Fruit fly (Drosophila melanogaster): ENCODE data around the gene CG7394.

CG7394 gene

DNA sequence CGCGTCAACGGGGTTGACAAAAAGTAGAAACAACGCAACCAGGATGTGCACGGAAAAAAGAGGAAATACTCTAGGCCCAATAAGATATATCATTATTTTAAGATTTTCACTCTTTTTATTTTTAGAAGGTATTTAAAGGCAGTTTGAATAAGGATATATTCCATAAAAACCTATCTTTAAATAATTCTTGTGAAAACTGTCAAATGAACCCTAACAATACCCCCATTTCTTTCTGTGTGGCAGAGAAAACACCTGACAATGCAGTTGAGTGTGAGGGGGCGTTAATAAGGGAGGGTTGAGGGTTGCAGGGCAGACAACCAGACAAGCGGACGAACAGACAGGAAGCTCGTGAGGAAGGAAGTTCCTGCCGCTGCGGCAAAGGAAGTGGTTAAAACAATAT is 9.8 kb upstream of the CG7394 start (continued):
- TF ChIP-seq pan (optimal IDR thresholded peaks at IDR 0.05): no peak
- peak in 1 of 2 experiments; percentile 25 for TF ChIP-seq pan (GFP tag; optimal IDR thresholded peaks at IDR 0.05 in 1 of 2, IDR thresholded peaks at IDR 0.05 in 1 of 2)
- no peak for TF ChIP-seq sim (GFP tag; IDR thresholded peaks at IDR 0.05)
- TF ChIP-seq Side (GFP tag; optimal IDR thresholded peaks at IDR 0.05): no peak
- no peak for TF ChIP-seq mld (GFP tag; IDR thresholded peaks at IDR 0.05; ENCODE audit: partially characterized antibody)
- no peak for TF ChIP-seq CG12942 (GFP tag; optimal IDR thresholded peaks at IDR 0.05)
- TF ChIP-seq unpg (GFP tag; optimal IDR thresholded peaks at IDR 0.05): peak; percentile 60
- 0 out of 4 replicates have a peak, but pooled peaks have one; percentile 4 for TF ChIP-seq Gug (GFP tag; IDR thresholded peaks at IDR 0.05)
- TF ChIP-seq ranshi (GFP tag; IDR thresholded peaks at IDR 0.05): 0 out of 2 replicates have a peak, but pooled peaks have one; percentile 24
- no peak for TF ChIP-seq Trl (optimal IDR thresholded peaks at IDR 0.05)
- TF ChIP-seq Trl (GFP tag; optimal IDR thresholded peaks at IDR 0.05): no peak
- TF ChIP-seq CrebB (tag; optimal IDR thresholded peaks at IDR 0.05): no peak
- TF ChIP-seq CG12236 (GFP tag; optimal IDR thresholded peaks at IDR 0.05): no peak
- TF ChIP-seq C15 (GFP tag; IDR thresholded peaks at IDR 0.05): no peak
- TF ChIP-seq CG2199 (GFP tag; IDR thresholded peaks at IDR 0.05): no peak
- TF ChIP-seq CG17361 (GFP tag; IDR thresholded peaks at IDR 0.05): peak; percentile 51; the same call in 1 of the 3 replicates
- no peak for TF ChIP-seq ro (GFP tag; IDR thresholded peaks at IDR 0.05)
- peak; percentile 40 for TF ChIP-seq grau (tag; optimal IDR thresholded peaks at IDR 0.05)
- no peak for TF ChIP-seq zen2 (GFP tag; IDR thresholded peaks at IDR 0.05; ENCODE audit: partially characterized antibody)
- no peak for TF ChIP-seq bab2 (GFP tag; optimal IDR thresholded peaks at IDR 0.05)
- no peak for TF ChIP-seq sens-2 (GFP tag; IDR thresholded peaks at IDR 0.05)
- no peak for TF ChIP-seq CG33213 (GFP tag; optimal IDR thresholded peaks at IDR 0.05)
- TF ChIP-seq CG4707 (GFP tag; optimal IDR thresholded peaks at IDR 0.05): no peak
- TF ChIP-seq fru (optimal IDR thresholded peaks at IDR 0.05): no peak
- no peak for TF ChIP-seq sob (GFP tag; IDR thresholded peaks at IDR 0.05)
- TF ChIP-seq pros (GFP tag; optimal IDR thresholded peaks at IDR 0.05): peak; percentile 73
- no peak for TF ChIP-seq CG11398 (GFP tag; optimal IDR thresholded peaks at IDR 0.05)
- TF ChIP-seq CG7271 (tag; optimal IDR thresholded peaks at IDR 0.05): no peak
- TF ChIP-seq CG3726 (GFP tag; IDR thresholded peaks at IDR 0.05): no peak
- peak; percentile 39; the same call in 1 of the 2 replicates for TF ChIP-seq CG10959 (GFP tag; IDR thresholded peaks at IDR 0.05)
- TF ChIP-seq CG8089 (GFP tag; optimal IDR thresholded peaks at IDR 0.05): no peak
- peak; percentile 8 for TF ChIP-seq nom (GFP tag; optimal IDR thresholded peaks at IDR 0.05)
- no peak for TF ChIP-seq ken (GFP tag; IDR thresholded peaks at IDR 0.05)
- no peak for TF ChIP-seq p53 (GFP tag; optimal IDR thresholded peaks at IDR 0.05)
- TF ChIP-seq chn (GFP tag; optimal IDR thresholded peaks at IDR 0.05): peak; percentile 13
- no peak for TF ChIP-seq en (GFP tag; optimal IDR thresholded peaks at IDR 0.05)
- TF ChIP-seq CG7372 (GFP tag; IDR thresholded peaks at IDR 0.05): 0 out of 2 replicates have a peak, but pooled peaks have one; percentile 12
- TF ChIP-seq twi (tag; optimal IDR thresholded peaks at IDR 0.05): no peak
- no peak for TF ChIP-seq CG3065 (GFP tag; optimal IDR thresholded peaks at IDR 0.05)
- peak; percentile 19 to 37 for TF ChIP-seq dpn (GFP tag; optimal IDR thresholded peaks at IDR 0.05)
- no peak for TF ChIP-seq usp (GFP tag; optimal IDR thresholded peaks at IDR 0.05)
- no peak for TF ChIP-seq CG14014 (GFP tag; IDR thresholded peaks at IDR 0.05)
- no peak for TF ChIP-seq CG10366 (GFP tag; IDR thresholded peaks at IDR 0.05)
- no peak for TF ChIP-seq BEAF-32 (GFP tag; optimal IDR thresholded peaks at IDR 0.05)
- TF ChIP-seq CG13775 (GFP tag; optimal IDR thresholded peaks at IDR 0.05): peak; percentile 11
- no peak for TF ChIP-seq odd (GFP tag; optimal IDR thresholded peaks at IDR 0.05)
- TF ChIP-seq dmrt99B (tag; optimal IDR thresholded peaks at IDR 0.05): peak; percentile 60
- no peak for TF ChIP-seq CG3847 (GFP tag; IDR thresholded peaks at IDR 0.05)
- no peak for TF ChIP-seq Adf1 (GFP tag; IDR thresholded peaks at IDR 0.05)
- TF ChIP-seq lbe (GFP tag; optimal IDR thresholded peaks at IDR 0.05): no peak
- no peak for TF ChIP-seq CG7928 (GFP tag; optimal IDR thresholded peaks at IDR 0.05)
- peak; percentile 41 for TF ChIP-seq ATbp (GFP tag; optimal IDR thresholded peaks at IDR 0.05)
- no peak for TF ChIP-seq CG1832 (GFP tag; optimal IDR thresholded peaks at IDR 0.05)

All from whole organism, embryonic.